Worm (Caenorhabditis elegans): ENCODE results near the gene mrps-25.
A peak's percentile ranks its signal among the peaks of the same experiment; 100 is the strongest.

The mrps-25 gene

ce11 chrIV:1093870-1094564 is 37.3 kb downstream of the mrps-25 start, which contains the start of the genes cct-8 and Y55F3AR.2 (continued):
- TF ChIP-seq nhr-27 (tag; optimal IDR thresholded peaks at IDR 0.05) (peak; percentile 37), K11D2.4 (GFP tag; IDR thresholded peaks at IDR 0.05) (peak; percentile 99), rpc-1 (optimal IDR thresholded peaks at IDR 0.05) (peak; percentile 44), rpc-1 (tag; optimal IDR thresholded peaks at IDR 0.05) (peak; percentile 2), ztf-6 (GFP tag; IDR thresholded peaks at IDR 0.05) (peak; percentile 93), tbp1 (GFP tag; optimal IDR thresholded peaks at IDR 0.05) (peak; percentile 79), ets-4 (GFP tag; optimal IDR thresholded peaks at IDR 0.05) (peak; percentile 30), B0261.1 (tag; optimal IDR thresholded peaks at IDR 0.05) (peak; percentile 45), cebp-2 (GFP tag; IDR thresholded peaks at IDR 0.05) (peak; percentile 96), rcor-1 (GFP tag; IDR thresholded peaks at IDR 0.05) (peak; percentile 97), egl-18 (GFP tag; IDR thresholded peaks at IDR 0.05) (peak; percentile 86; the same call in 1 of the 2 replicates), pha-4 (tag; optimal IDR thresholded peaks at IDR 0.05) (peak; percentile 88), let-526 (GFP tag; IDR thresholded peaks at IDR 0.05) (peak; percentile 96), dpff-1 (tag; optimal IDR thresholded peaks at IDR 0.05) (peak; percentile 77), lag-1 (GFP tag; IDR thresholded peaks at IDR 0.05) (0 out of 2 replicates have a peak, but pooled peaks have one; percentile 74), xnd-1 (tag; optimal IDR thresholded peaks at IDR 0.05) (peak; percentile 78), F22D6.2 (tag; optimal IDR thresholded peaks at IDR 0.05) (peak; percentile 86), nfya-1 (tag; optimal IDR thresholded peaks at IDR 0.05; ENCODE audit: borderline replicate concordance, insufficient read depth) (no peak), tlf-1 (GFP tag; optimal IDR thresholded peaks at IDR 0.05) (peak; percentile 99), ztf-25 (GFP tag; IDR thresholded peaks at IDR 0.05) (peak; percentile 71; the same call in 1 of the 2 replicates), nfyb-1 (GFP tag; IDR thresholded peaks at IDR 0.05) (peak; percentile 99), ama-1 (optimal IDR thresholded peaks at IDR 0.05) (no peak), ama-1 (GFP tag; optimal IDR thresholded peaks at IDR 0.05) (peak in 1 of 2 experiments; percentile 44), rec-8 (tag; optimal IDR thresholded peaks at IDR 0.05) (peak; percentile 35 to 38), ceh-27 (GFP tag; optimal IDR thresholded peaks at IDR 0.05) (peak; percentile 96), hrde-1 (tag; optimal IDR thresholded peaks at IDR 0.05; ENCODE audit: borderline replicate concordance) (peak; percentile 88), ztf-18 (tag; optimal IDR thresholded peaks at IDR 0.05) (peak; percentile 61), unc-130 (GFP tag; optimal IDR thresholded peaks at IDR 0.05) (peak; percentile 71), B0019.2 (GFP tag; conservative IDR thresholded peaks at IDR 0.05) (peak; percentile 93), T26A5.8 (tag; optimal IDR thresholded peaks at IDR 0.05) (peak; percentile 82), athp-1 (tag; optimal IDR thresholded peaks at IDR 0.05) (peak; percentile 99), cebp-1 (GFP tag; IDR thresholded peaks at IDR 0.05) (peak; percentile 91), cebp-1 (tag; optimal IDR thresholded peaks at IDR 0.05) (peak; percentile 97), F52B5.7 (tag; optimal IDR thresholded peaks at IDR 0.05) (peak; percentile 92), snpc-1.1 (tag; optimal IDR thresholded peaks at IDR 0.05; ENCODE audit: insufficient read depth) (peak; percentile 71), F37B4.10 (GFP tag; IDR thresholded peaks at IDR 0.05) (no peak), snpc-3.4 (tag; optimal IDR thresholded peaks at IDR 0.05) (peak; percentile 96), repo-1 (tag; optimal IDR thresholded peaks at IDR 0.05) (peak; percentile 99), lir-1 (GFP tag; conservative IDR thresholded peaks at IDR 0.05) (peak; percentile 98), akir-1 (GFP tag; optimal IDR thresholded peaks at IDR 0.05) (no peak), ZK185.1 (tag; optimal IDR thresholded peaks at IDR 0.05; ENCODE audit: poor library complexity, severe bottlenecking) (peak; percentile 97), bed-1 (GFP tag; IDR thresholded peaks at IDR 0.05) (0 out of 2 replicates have a peak, but pooled peaks have one; percentile 77), K12H6.12 (tag; optimal IDR thresholded peaks at IDR 0.05) (peak; percentile 92), F57A8.1 (GFP tag; optimal IDR thresholded peaks at IDR 0.05) (no peak), bed-2 (GFP tag; IDR thresholded peaks at IDR 0.05) (no peak), aptf-2 (GFP tag; conservative IDR thresholded peaks at IDR 0.05) (peak; percentile 71), snpc-1.3 (tag; optimal IDR thresholded peaks at IDR 0.05; ENCODE audit: insufficient read depth) (peak; percentile 96)

All from whole organism, young adult.